Worm (Caenorhabditis elegans): ENCODE results near the gene F29G6.1.

- no peak for TF ChIP-seq ceh-27 (GFP tag; optimal IDR thresholded peaks at IDR 0.05)
- TF ChIP-seq hmg-20 (GFP tag; IDR thresholded peaks at IDR 0.05), result no peak
- TF ChIP-seq unc-130 (GFP tag; optimal IDR thresholded peaks at IDR 0.05), result no peak
Measured at ce11 chrX:11537240-11537764, 35.2 kb downstream of the F29G6.1 start, which contains the start of gene gcp-2.2.

Data from whole organism, young adult.